ENCODE assay signal across 2 fruit fly cellular contexts in genomic region chr3R:19486422-19486821, dm6.
TF ChIP-seq lines count a peak whose summit lies in the region.

No protein-coding gene starts in this region.

- TF ChIP-seq CTCF in whole organism, embryonic (GFP tag; optimal IDR thresholded peaks at IDR 0.05; lab: Kevin White, UChicago) = no peak

TF ChIP-seq in whole organism, embryonic, 481 proteins besides CTCF, POLR2A, EP300 and RAD21:
- TF ChIP-seq Vsx1 (GFP tag; optimal IDR thresholded peaks at IDR 0.05; lab: Kevin White, UChicago) (no peak), lmd (GFP tag; IDR thresholded peaks at IDR 0.05; lab: Robert Waterston, UW) (no peak), CG30403 (GFP tag; optimal IDR thresholded peaks at IDR 0.05; lab: Kevin White, UChicago) (peak; percentile 6), ATbp (GFP tag; optimal IDR thresholded peaks at IDR 0.05; lab: Kevin White, UChicago) (peak; percentile 12), bsh (GFP tag; optimal IDR thresholded peaks at IDR 0.05; lab: Kevin White, UChicago) (peak in 1 of 2 experiments; percentile 25), ara (GFP tag; IDR thresholded peaks at IDR 0.05; lab: Robert Waterston, UW) (no peak), CG3847 (GFP tag; IDR thresholded peaks at IDR 0.05; lab: Robert Waterston, UW) (no peak), Xrp1 (GFP tag; IDR thresholded peaks at IDR 0.05; lab: Robert Waterston, UW) (peak; percentile 16; the same call in 1 of the 2 replicates), CG32767 (GFP tag; IDR thresholded peaks at IDR 0.05; lab: Robert Waterston, UW) (no peak), CG11398 (GFP tag; optimal IDR thresholded peaks at IDR 0.05; lab: Kevin White, UChicago) (no peak), aop (GFP tag; IDR thresholded peaks at IDR 0.05; lab: Robert Waterston, UW) (no peak), Ssrp (tag; optimal IDR thresholded peaks at IDR 0.05; lab: Kevin White, UChicago) (peak; percentile 23), TFAM (GFP tag; optimal IDR thresholded peaks at IDR 0.05; lab: Kevin White, UChicago) (no peak), nmo (GFP tag; optimal IDR thresholded peaks at IDR 0.05; lab: Kevin White, UChicago) (peak; percentile 32), crp (GFP tag; optimal IDR thresholded peaks at IDR 0.05; lab: Kevin White, UChicago) (no peak), CG31441 (GFP tag; IDR thresholded peaks at IDR 0.05; lab: Robert Waterston, UW) (peak; percentile 53), CG2889 (GFP tag; IDR thresholded peaks at IDR 0.05; lab: Robert Waterston, UW) (no peak), Sox102F (GFP tag; optimal IDR thresholded peaks at IDR 0.05; lab: Kevin White, UChicago) (peak; percentile 59), Pdp1 (GFP tag; optimal IDR thresholded peaks at IDR 0.05; lab: Kevin White, UChicago) (no peak), phol (tag; optimal IDR thresholded peaks at IDR 0.05; lab: Kevin White, UChicago) (peak; percentile 43), CG13424 (tag; optimal IDR thresholded peaks at IDR 0.05; lab: Kevin White, UChicago) (peak; percentile 52), dmrt99B (tag; optimal IDR thresholded peaks at IDR 0.05; lab: Kevin White, UChicago) (peak; percentile 8), usp (GFP tag; optimal IDR thresholded peaks at IDR 0.05; lab: Kevin White, UChicago) (no peak), CG11696 (GFP tag; IDR thresholded peaks at IDR 0.05; lab: Robert Waterston, UW) (no peak), Gug (GFP tag; IDR thresholded peaks at IDR 0.05; lab: Robert Waterston, UW) (no peak), BtbVII (GFP tag; optimal IDR thresholded peaks at IDR 0.05; lab: Kevin White, UChicago) (no peak), CG31365 (tag; optimal IDR thresholded peaks at IDR 0.05; lab: Kevin White, UChicago) (no peak), CG9817 (tag; optimal IDR thresholded peaks at IDR 0.05; lab: Kevin White, UChicago) (peak; percentile 5), Blimp-1 (GFP tag; optimal IDR thresholded peaks at IDR 0.05; lab: Kevin White, UChicago) (peak; percentile 29), Sox100B (GFP tag; optimal IDR thresholded peaks at IDR 0.05; lab: Kevin White, UChicago) (peak; percentile 34), CG12659 (GFP tag; optimal IDR thresholded peaks at IDR 0.05; lab: Kevin White, UChicago) (no peak)

TF ChIP-seq in whole organism, prepupa, 60 proteins besides CTCF, POLR2A, EP300 and RAD21:
- TF ChIP-seq ss (GFP tag; optimal IDR thresholded peaks at IDR 0.05; lab: Kevin White, UChicago) = no peak
- TF ChIP-seq CG6276 (GFP tag; optimal IDR thresholded peaks at IDR 0.05; lab: Kevin White, UChicago) = peak; percentile 9
- peak; percentile 16 for TF ChIP-seq CG32006 (GFP tag; optimal IDR thresholded peaks at IDR 0.05; lab: Kevin White, UChicago)

Comparison
In these comparisons a context has a peak if more than half of its experiments do, and no peak if none do; other contexts are left out.
1. Of the 7 proteins assayed by ChIP-seq in both whole organism, embryonic and whole organism, prepupa: peak only in whole organism, embryonic: Blimp-1 and Sox102F; only in whole organism, prepupa: none; in both: none; in neither: 5.